Fruit fly (Drosophila melanogaster): ENCODE measurements around the gene CG17328.

CG17328 gene

DNA sequence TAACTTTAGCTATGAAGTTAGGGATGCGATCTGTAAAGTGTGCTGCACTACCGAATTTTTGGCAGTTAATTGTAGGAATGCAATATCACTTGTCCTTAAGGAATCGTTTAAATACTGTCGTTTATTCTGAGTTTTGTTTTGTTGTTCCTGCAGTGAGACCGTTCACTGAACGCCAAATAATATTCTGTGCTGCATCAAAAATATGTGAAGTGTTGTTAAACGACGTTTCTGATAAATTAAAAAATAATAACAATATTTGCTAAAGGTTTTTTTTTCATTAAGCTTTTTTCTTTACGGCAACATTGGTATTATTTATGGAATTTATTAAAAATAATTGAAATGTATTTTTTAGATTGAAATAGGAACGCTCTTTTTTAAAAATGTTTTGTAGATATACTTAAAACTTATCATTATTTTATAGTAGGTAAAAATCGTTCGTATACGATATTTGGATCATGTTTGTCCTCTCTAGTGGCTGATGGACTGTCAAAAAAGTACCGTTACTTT is 3.1 kb downstream of the CG17328 start, which contains the start of gene GMF (continued):
- TF ChIP-seq Meics (GFP tag; optimal IDR thresholded peaks at IDR 0.05) (peak; percentile 39), CG18262 (tag; optimal IDR thresholded peaks at IDR 0.05) (peak; percentile 60), Atf-2 (GFP tag; optimal IDR thresholded peaks at IDR 0.05) (no peak), CG7556 (GFP tag; optimal IDR thresholded peaks at IDR 0.05) (peak; percentile 30), CG9932 (GFP tag; IDR thresholded peaks at IDR 0.05) (peak; percentile 45), her (GFP tag; optimal IDR thresholded peaks at IDR 0.05) (no peak), CG13296 (GFP tag; optimal IDR thresholded peaks at IDR 0.05) (peak; percentile 22), exex (tag; optimal IDR thresholded peaks at IDR 0.05) (peak; percentile 41), run (tag; optimal IDR thresholded peaks at IDR 0.05) (no peak), bowl (GFP tag; IDR thresholded peaks at IDR 0.05) (no peak), Bgb (GFP tag; IDR thresholded peaks at IDR 0.05; ENCODE audit: partially characterized antibody) (no peak), CG10274 (GFP tag; optimal IDR thresholded peaks at IDR 0.05) (no peak), CG12104 (GFP tag; optimal IDR thresholded peaks at IDR 0.05) (no peak), esg (GFP tag; conservative IDR thresholded peaks at IDR 0.05) (no peak), CG8388 (GFP tag; optimal IDR thresholded peaks at IDR 0.05) (peak; percentile 54), Myb (GFP tag; optimal IDR thresholded peaks at IDR 0.05) (peak; percentile 61), Bteb2 (GFP tag; optimal IDR thresholded peaks at IDR 0.05) (peak; percentile 6), NC2β (GFP tag; optimal IDR thresholded peaks at IDR 0.05) (peak; percentile 38), E2f1 (GFP tag; IDR thresholded peaks at IDR 0.05) (no peak), CG4820 (GFP tag; optimal IDR thresholded peaks at IDR 0.05) (peak; percentile 21), Six4 (GFP tag; optimal IDR thresholded peaks at IDR 0.05) (peak; percentile 6), nmo (GFP tag; optimal IDR thresholded peaks at IDR 0.05) (peak; percentile 75), Sry-δ (GFP tag; optimal IDR thresholded peaks at IDR 0.05) (peak; percentile 61), CG32532 (GFP tag; IDR thresholded peaks at IDR 0.05) (no peak), CG4424 (GFP tag; optimal IDR thresholded peaks at IDR 0.05) (peak; percentile 48), CG17385 (GFP tag; optimal IDR thresholded peaks at IDR 0.05) (peak; percentile 38), peb (GFP tag; IDR thresholded peaks at IDR 0.05) (no peak), pho (GFP tag; optimal IDR thresholded peaks at IDR 0.05) (peak; percentile 12), amos (GFP tag; IDR thresholded peaks at IDR 0.05; ENCODE audit: partially characterized antibody) (no peak; the same call in 1 of the 2 replicates), wdn (GFP tag; IDR thresholded peaks at IDR 0.05) (no peak), CG13123 (GFP tag; optimal IDR thresholded peaks at IDR 0.05) (peak; percentile 5), CG18476 (GFP tag; optimal IDR thresholded peaks at IDR 0.05) (peak; percentile 29), ind (GFP tag; optimal IDR thresholded peaks at IDR 0.05) (peak; percentile 8), Lpt (GFP tag; optimal IDR thresholded peaks at IDR 0.05) (no peak), CG12299 (tag; optimal IDR thresholded peaks at IDR 0.05) (peak; percentile 54), CG7271 (tag; optimal IDR thresholded peaks at IDR 0.05) (peak; percentile 58), Ssrp (tag; optimal IDR thresholded peaks at IDR 0.05) (peak; percentile 41), CG12236 (GFP tag; optimal IDR thresholded peaks at IDR 0.05) (no peak), pita (GFP tag; optimal IDR thresholded peaks at IDR 0.05) (no peak), Gsc (GFP tag; IDR thresholded peaks at IDR 0.05) (no peak), Med (GFP tag) (peak; percentile 63), sob (GFP tag; IDR thresholded peaks at IDR 0.05) (no peak), PHDP (tag; optimal IDR thresholded peaks at IDR 0.05) (peak; percentile 6), CG17361 (GFP tag; IDR thresholded peaks at IDR 0.05) (peak; percentile 78; the same call in 2 of the 3 replicates), kah (GFP tag; optimal IDR thresholded peaks at IDR 0.05) (no peak), gro (GFP tag; optimal IDR thresholded peaks at IDR 0.05) (no peak), CG11504 (tag; optimal IDR thresholded peaks at IDR 0.05) (no peak), insv (GFP tag; optimal IDR thresholded peaks at IDR 0.05) (no peak), Dll (GFP tag; IDR thresholded peaks at IDR 0.05; ENCODE audit: partially characterized antibody) (peak; percentile 66), row (GFP tag; IDR thresholded peaks at IDR 0.05) (peak; percentile 78), CG10979 (tag; optimal IDR thresholded peaks at IDR 0.05) (peak; percentile 63)

All from whole organism, embryonic.